Worm (Caenorhabditis elegans) whole organism, L4 larva: Measurements from ENCODE around the gene C02G6.3.
A peak's percentile ranks its signal among the peaks of the same experiment; 100 is the strongest.

Experiments used
- D1046.2 ChIP-seq: fragments of 200-800 bp; sonication (Bioruptor generic); IDR thresholded peaks from 2 replicates; pipeline ENCODE4 v1.3.6; 2022; ENCODE audit warnings: missing genetic modification characterization, missing compliant biosample characterization
- T20F7.1 ChIP-seq: fragments of 200-800 bp; sonication (Bioruptor generic); optimal IDR thresholded peaks from 2 replicates; lab custom pipeline; 2018; ENCODE audit warnings: mild to moderate bottlenecking, missing genetic modification characterization, missing compliant biosample characterization
- Y5F2A.4 ChIP-seq: fragments of 200-800 bp; sonication (Bioruptor generic); optimal IDR thresholded peaks from 2 replicates; lab custom pipeline; 2018; ENCODE audit warnings: mild to moderate bottlenecking, missing genetic modification characterization, missing compliant biosample characterization
- ZK546.5 ChIP-seq, 2 experiments: sonication (generic microtip); optimal IDR thresholded peaks; 2 replicates each; lab custom pipeline; 2017; ENCODE audit warnings: missing biosample characterization in 2 of 2, missing genetic modification characterization in 2 of 2
- aha-1 ChIP-seq: fragments of 150-350 bp; peaks from one replicate; lab custom pipeline; 2014; ENCODE audit warnings: missing biosample characterization, missing genetic modification characterization
- ama-1 ChIP-seq: fragments of 150-350 bp; optimal IDR thresholded peaks from 2 replicates; lab custom pipeline; 2014; ENCODE audit warnings: inconsistent platforms, mixed read lengths
- cey-2 ChIP-seq: sonication (generic microtip); optimal IDR thresholded peaks from 3 replicates; lab custom pipeline; 2017; ENCODE audit warnings: missing genetic modification characterization, mild to moderate bottlenecking, missing compliant biosample characterization, antibody characterized with exemption, borderline replicate concordance; ENCODE audit not compliant: insufficient read depth
- daf-16 ChIP-seq, 3 experiments: sonication (generic microtip); optimal IDR thresholded peaks; 2 replicates each; lab custom pipeline; 2016 to 2017; ENCODE audit warnings: missing genetic modification characterization in 3 of 3, missing genetic modification reagents in 3 of 3, mild to moderate bottlenecking in 2 of 3, missing compliant biosample characterization in 2 of 3, missing biosample characterization in 1 of 3, moderate library complexity in 1 of 3
- dve-1 ChIP-seq: sonication (generic microtip); optimal IDR thresholded peaks from 2 replicates; lab custom pipeline; 2017; ENCODE audit warnings: antibody characterized with exemption, mild to moderate bottlenecking, missing genetic modification characterization, missing compliant biosample characterization; ENCODE audit not compliant: insufficient read depth
- egl-27 ChIP-seq: sonication (generic microtip); optimal IDR thresholded peaks from 3 replicates; lab custom pipeline; 2017; ENCODE audit warnings: missing biosample characterization, missing genetic modification reagents, missing genetic modification characterization
- egl-43 ChIP-seq: fragments of 200-800 bp; sonication (Bioruptor generic); IDR thresholded peaks from 2 replicates; pipeline ENCODE4 v1.3.6; 2022; ENCODE audit warnings: missing genetic modification reagents, missing genetic modification characterization, missing compliant biosample characterization
- hlh-11 ChIP-seq: fragments of 200-800 bp; sonication (Bioruptor generic); optimal IDR thresholded peaks from 2 replicates; lab custom pipeline; 2018; ENCODE audit warnings: mild to moderate bottlenecking, missing genetic modification characterization, missing compliant biosample characterization
- hlh-30 ChIP-seq: sonication (generic microtip); optimal IDR thresholded peaks from 2 replicates; lab custom pipeline; 2017; ENCODE audit warnings: antibody characterized with exemption, mild to moderate bottlenecking, missing genetic modification characterization, missing compliant biosample characterization; ENCODE audit not compliant: insufficient read depth
- lin-1 ChIP-seq: fragments of 200-800 bp; sonication (Bioruptor generic); IDR thresholded peaks from 2 replicates; pipeline ENCODE4 v1.3.6; 2022; ENCODE audit warnings: missing genetic modification reagents, missing genetic modification characterization, missing compliant biosample characterization
- lin-15B ChIP-seq: fragments of 150-350 bp; sonication (generic microtip); optimal IDR thresholded peaks from 3 replicates; lab custom pipeline; 2014; ENCODE audit warnings: missing biosample characterization, missing genetic modification characterization
- lin-29 ChIP-seq: fragments of 200-800 bp; sonication (Bioruptor generic); IDR thresholded peaks from 2 replicates; pipeline ENCODE4 v1.3.6; 2022; ENCODE audit warnings: missing genetic modification reagents, missing genetic modification characterization, missing compliant biosample characterization
- madf-9 ChIP-seq: fragments of 200-800 bp; sonication (Bioruptor generic); conservative IDR thresholded peaks from 2 replicates; pipeline ENCODE4 v1.3.6; 2022; ENCODE audit warnings: missing genetic modification reagents, missing genetic modification characterization, missing compliant biosample characterization
- mdl-1 ChIP-seq, 2 experiments: fragments of 150-350 bp in 1 of 2; sonication (generic microtip) in 1 of 2; optimal IDR thresholded peaks; 2 replicates each; lab custom pipeline; 2014 to 2017; ENCODE audit warnings: missing biosample characterization in 2 of 2, missing genetic modification characterization in 2 of 2
- mdt-29 ChIP-seq: fragments of 200-800 bp; sonication (Bioruptor generic); IDR thresholded peaks from 2 replicates; pipeline ENCODE4 v1.3.6; 2022; ENCODE audit warnings: missing genetic modification reagents, missing genetic modification characterization, missing compliant biosample characterization
- mep-1 ChIP-seq: fragments of 150-350 bp; sonication (generic microtip); optimal IDR thresholded peaks from 3 replicates; lab custom pipeline; 2014; ENCODE audit warnings: missing biosample characterization, missing genetic modification characterization
- mes-2 ChIP-seq: sonication (generic microtip); optimal IDR thresholded peaks from 2 replicates; lab custom pipeline; 2016; ENCODE audit warnings: missing genotype, mild to moderate bottlenecking, missing genetic modification characterization, missing compliant biosample characterization; ENCODE audit not compliant: poor library complexity, severe bottlenecking
- mxl-2 ChIP-seq: fragments of 200-800 bp; sonication (Bioruptor generic); conservative IDR thresholded peaks from 2 replicates; pipeline ENCODE4 v1.3.6; 2022; ENCODE audit warnings: missing genetic modification reagents, missing genetic modification characterization, missing compliant biosample characterization
- nhr-102 ChIP-seq: sonication (generic microtip); optimal IDR thresholded peaks from 2 replicates; lab custom pipeline; 2016; ENCODE audit warnings: mild to moderate bottlenecking, missing genetic modification characterization, moderate library complexity, missing compliant biosample characterization
- nhr-11 ChIP-seq: fragments of 150-350 bp; optimal IDR thresholded peaks from 2 replicates; lab custom pipeline; 2014; ENCODE audit warnings: missing biosample characterization, missing genetic modification characterization
- nhr-28 ChIP-seq: fragments of 150-350 bp; optimal IDR thresholded peaks from 2 replicates; lab custom pipeline; 2014; ENCODE audit warnings: missing biosample characterization, missing genetic modification characterization
- nhr-42 ChIP-seq: fragments of 200-800 bp; sonication (Bioruptor generic); IDR thresholded peaks from 2 replicates; pipeline ENCODE4 v1.3.6; 2022; ENCODE audit warnings: missing genetic modification characterization, missing compliant biosample characterization
- nhr-48 ChIP-seq: sonication (generic microtip); optimal IDR thresholded peaks from 2 replicates; lab custom pipeline; 2016; ENCODE audit warnings: mild to moderate bottlenecking, missing genetic modification characterization, missing compliant biosample characterization
- nhr-6 ChIP-seq: fragments of 150-350 bp; optimal IDR thresholded peaks from 2 replicates; lab custom pipeline; 2014; ENCODE audit warnings: missing biosample characterization, missing genetic modification characterization
- nhr-76 ChIP-seq: fragments of 150-350 bp; optimal IDR thresholded peaks from 2 replicates; lab custom pipeline; 2014; ENCODE audit warnings: missing biosample characterization, missing genetic modification characterization
- pha-4 ChIP-seq, 2 experiments: fragments of 150-350 bp in 1 of 2; fragments of 200-800 bp in 1 of 2; sonication (Bioruptor generic) in 1 of 2; IDR thresholded peaks in 1 of 2; optimal IDR thresholded peaks in 1 of 2; 2 replicates each; pipeline versions ENCODE4 v1.3.6 to Lab custom; 2014 to 2022; ENCODE audit warnings: missing genetic modification characterization in 2 of 2, missing genetic modification reagents in 2 of 2, missing biosample characterization in 1 of 2, missing compliant biosample characterization in 1 of 2
- php-3 ChIP-seq: fragments of 200-800 bp; sonication (Bioruptor generic); IDR thresholded peaks from 2 replicates; pipeline ENCODE4 v1.3.6; 2022; ENCODE audit warnings: missing genetic modification reagents, missing genetic modification characterization, missing compliant biosample characterization
- saeg-2 ChIP-seq: fragments of 200-800 bp; sonication (Bioruptor generic); IDR thresholded peaks from 2 replicates; pipeline ENCODE4 v1.3.6; 2022; ENCODE audit warnings: missing genetic modification reagents, missing genetic modification characterization, missing compliant biosample characterization
- set-16 ChIP-seq: fragments of 200-800 bp; sonication (Bioruptor generic); IDR thresholded peaks from 2 replicates; pipeline ENCODE4 v1.3.6; 2022; ENCODE audit warnings: missing genetic modification reagents, missing genetic modification characterization, missing compliant biosample characterization
- skn-1 ChIP-seq: fragments of 150-350 bp; optimal IDR thresholded peaks from 2 replicates; lab custom pipeline; 2014; ENCODE audit warnings: missing biosample characterization, missing genetic modification characterization
- spr-1 ChIP-seq: sonication (generic microtip); optimal IDR thresholded peaks from 2 replicates; lab custom pipeline; 2016; ENCODE audit warnings: mild to moderate bottlenecking, missing genetic modification characterization, missing compliant biosample characterization
- spr-3 ChIP-seq: fragments of 200-800 bp; sonication (Bioruptor generic); optimal IDR thresholded peaks from 2 replicates; lab custom pipeline; 2018; ENCODE audit warnings: mild to moderate bottlenecking, missing genetic modification characterization, missing compliant biosample characterization
- tra-1 ChIP-seq: fragments of 200-800 bp; sonication (Bioruptor generic); IDR thresholded peaks from 2 replicates; pipeline ENCODE4 v1.3.6; 2022; ENCODE audit warnings: missing genetic modification reagents, missing genetic modification characterization, missing compliant biosample characterization
- unc-62 ChIP-seq, 3 experiments: fragments of 150-350 bp in 1 of 3; sonication (generic microtip); optimal IDR thresholded peaks in 2 of 3; peaks in 1 of 3; 1 replicate in 1 of 3; 2 replicates in 2 of 3; lab custom pipeline; 2014 to 2017; ENCODE audit warnings: missing biosample characterization in 3 of 3, missing genetic modification characterization in 3 of 3, missing genetic modification reagents in 3 of 3, missing genotype in 1 of 3
- vab-7 ChIP-seq: fragments of 200-800 bp; sonication (Bioruptor generic); IDR thresholded peaks from 2 replicates; pipeline ENCODE4 v1.3.6; 2022; ENCODE audit warnings: missing genetic modification reagents, missing genetic modification characterization, missing compliant biosample characterization
- zfp-2 ChIP-seq: sonication (generic microtip); optimal IDR thresholded peaks from 2 replicates; lab custom pipeline; 2016; ENCODE audit warnings: mild to moderate bottlenecking, missing genetic modification characterization, missing compliant biosample characterization
- zfp-3 ChIP-seq: fragments of 200-800 bp; sonication (Bioruptor generic); conservative IDR thresholded peaks from 2 replicates; pipeline ENCODE4 v1.3.6; 2022; ENCODE audit warnings: missing genetic modification reagents, missing genetic modification characterization, missing compliant biosample characterization
- ztf-11 ChIP-seq: fragments of 150-350 bp; optimal IDR thresholded peaks from 2 replicates; lab custom pipeline; 2014; ENCODE audit warnings: missing biosample characterization, missing genetic modification characterization

The C02G6.3 gene

DNA sequence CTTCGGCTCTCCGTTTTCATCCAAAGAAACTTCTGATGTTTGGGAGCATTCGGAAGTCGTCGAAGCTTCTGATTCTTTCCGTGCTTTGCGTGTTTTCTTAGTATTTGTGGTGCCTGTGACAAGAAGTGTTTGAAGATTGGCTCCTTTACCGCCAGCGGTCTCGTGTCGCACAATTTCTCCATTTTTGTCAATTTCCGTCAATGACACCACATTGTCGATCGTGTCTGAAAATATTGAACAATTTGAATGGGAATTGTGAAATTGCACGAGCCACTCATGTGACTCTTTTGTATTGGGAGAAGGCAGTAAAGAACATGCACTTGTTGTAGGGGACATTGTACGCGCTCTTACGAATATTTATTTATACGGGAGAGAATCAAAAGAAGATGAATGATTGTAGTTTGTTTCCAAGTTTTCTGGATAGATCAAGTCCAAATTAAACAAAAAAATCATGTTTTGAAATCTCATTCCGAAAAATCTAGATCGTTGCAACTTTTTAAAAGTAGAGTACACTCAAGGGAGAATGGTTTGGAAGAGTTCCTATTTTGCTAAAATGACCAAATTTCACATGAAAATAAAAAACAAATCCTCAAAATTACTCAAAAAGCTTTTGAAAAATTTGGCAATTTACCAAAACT is 37.5 kb upstream of the C02G6.3 start (continued):
- TF ChIP-seq egl-43 (GFP tag; lab: Robert Waterston, UW), result no peak
- TF ChIP-seq spr-1 (tag; lab: Kevin White, UChicago), result no peak
- no peak for TF ChIP-seq Y5F2A.4 (GFP tag; lab: Kevin White, UChicago)
- 0 out of 2 replicates have a peak, but pooled peaks have one; percentile 30 for TF ChIP-seq mxl-2 (GFP tag; lab: Robert Waterston, UW)

DNA sequence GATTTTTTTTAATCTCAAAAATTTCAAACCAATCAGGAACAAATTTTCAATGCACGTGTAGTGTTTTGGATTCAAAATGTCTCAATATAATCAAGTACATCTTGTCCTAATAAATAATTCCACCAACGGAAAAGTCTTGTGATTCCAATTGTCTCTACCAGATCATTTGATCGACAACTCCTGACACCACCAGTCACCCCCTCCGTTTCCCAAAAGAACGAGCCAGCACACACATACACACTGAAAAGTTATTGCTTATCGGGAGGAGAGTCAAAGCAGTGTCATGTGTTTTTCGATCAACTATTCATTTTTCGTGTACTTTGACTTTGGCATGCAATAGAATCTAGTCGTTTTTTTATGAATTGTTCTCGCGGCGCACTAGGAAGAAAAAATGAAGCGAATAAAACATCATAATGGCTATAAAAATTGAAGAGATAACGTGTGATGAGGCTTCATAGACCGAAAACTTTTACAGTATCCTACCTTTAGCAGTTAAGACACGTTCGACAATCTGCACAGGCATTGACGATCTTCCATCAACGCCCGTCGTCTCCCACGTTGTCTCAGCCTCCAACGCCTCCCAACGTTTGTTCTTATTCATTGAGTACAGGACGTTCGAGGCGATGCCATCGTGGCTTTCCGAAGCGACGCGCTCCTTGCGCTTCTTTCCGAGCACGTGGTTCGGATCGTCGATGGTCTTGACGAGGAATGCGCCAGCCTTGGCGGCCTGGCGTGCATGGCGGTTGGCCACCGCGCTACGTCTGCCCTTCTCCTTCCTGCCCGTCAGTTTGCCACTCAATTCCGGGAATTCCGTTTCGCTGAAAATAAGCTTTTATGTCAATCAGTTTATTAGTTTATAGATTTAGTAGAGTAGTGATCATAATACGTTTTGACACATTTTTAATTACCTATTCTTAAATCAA is 36.5 kb upstream of the C02G6.3 start:
- 0 out of 2 replicates have a peak, but pooled peaks have one; percentile 13 for TF ChIP-seq saeg-2 (GFP tag; lab: Robert Waterston, UW)
- TF ChIP-seq nhr-48 (tag; lab: Kevin White, UChicago), result peak; percentile 42
- peak; percentile 56 for TF ChIP-seq pha-4 (GFP tag; IDR thresholded peaks at IDR 0.05; lab: Robert Waterston, UW)
- TF ChIP-seq pha-4 (tag; optimal IDR thresholded peaks at IDR 0.05; lab: Kevin White, UChicago), result peak; percentile 62
- TF ChIP-seq dve-1, result peak; percentile 93
- no peak for TF ChIP-seq cey-2 (tag; lab: Kevin White, UChicago)
- no peak for TF ChIP-seq ztf-11 (tag; lab: Kevin White, UChicago)
- TF ChIP-seq aha-1 (tag; lab: Kevin White, UChicago), result peak; percentile 70
- TF ChIP-seq hlh-30 (tag; lab: Kevin White, UChicago), result peak; percentile 97
- no peak for TF ChIP-seq lin-15B
- TF ChIP-seq madf-9 (GFP tag; lab: Robert Waterston, UW), result 0 out of 2 replicates have a peak, but pooled peaks have one; percentile 15
- 0 out of 2 replicates have a peak, but pooled peaks have one; percentile 9 for TF ChIP-seq zfp-3 (GFP tag; lab: Robert Waterston, UW)
- TF ChIP-seq unc-62 (GFP tag; optimal IDR thresholded peaks at IDR 0.05 in 1 of 2; lab: Kevin White, UChicago), result peak in 1 of 2 experiments; percentile 95
- no peak for TF ChIP-seq unc-62 (tag; optimal IDR thresholded peaks at IDR 0.05; lab: Kevin White, UChicago)
- TF ChIP-seq nhr-42 (GFP tag; lab: Robert Waterston, UW), result 0 out of 2 replicates have a peak, but pooled peaks have one; percentile 30
- TF ChIP-seq hlh-11 (tag; lab: Kevin White, UChicago), result peak; percentile 89
- TF ChIP-seq mdl-1 (tag; optimal IDR thresholded peaks at IDR 0.05; lab: Kevin White, UChicago), result peak; percentile 34 to 74
- TF ChIP-seq mep-1, result peak; percentile 64
- no peak for TF ChIP-seq skn-1 (tag; lab: Kevin White, UChicago)
- TF ChIP-seq php-3 (GFP tag; lab: Robert Waterston, UW), result peak; percentile 68
- TF ChIP-seq vab-7 (GFP tag; lab: Robert Waterston, UW), result peak; percentile 21; the same call in 1 of the 2 replicates
- peak; percentile 16 for TF ChIP-seq ama-1 (lab: Kevin White, UChicago)
- peak; percentile 59; the same call in 1 of the 2 replicates for TF ChIP-seq egl-43 (GFP tag; lab: Robert Waterston, UW)
- peak; percentile 53; the same call in 1 of the 2 replicates for TF ChIP-seq lin-29 (GFP tag; lab: Robert Waterston, UW)
- TF ChIP-seq daf-16 (GFP tag; optimal IDR thresholded peaks at IDR 0.05; lab: Kevin White, UChicago), result no peak
- peak; percentile 72 for TF ChIP-seq daf-16 (tag; optimal IDR thresholded peaks at IDR 0.05; lab: Kevin White, UChicago)
- TF ChIP-seq egl-27, result no peak
- peak; percentile 39 for TF ChIP-seq nhr-102 (tag; lab: Kevin White, UChicago)
- no peak for TF ChIP-seq lin-1
- no peak for TF ChIP-seq spr-3 (GFP tag; lab: Kevin White, UChicago)
- no peak for TF ChIP-seq nhr-76 (tag; lab: Kevin White, UChicago)
- peak; percentile 95 for TF ChIP-seq set-16
- no peak for TF ChIP-seq ZK546.5 (tag; optimal IDR thresholded peaks at IDR 0.05; lab: Kevin White, UChicago)
- TF ChIP-seq tra-1 (GFP tag; lab: Robert Waterston, UW), result 0 out of 2 replicates have a peak, but pooled peaks have one; percentile 7
- peak; percentile 79 for TF ChIP-seq mdt-29 (GFP tag; lab: Robert Waterston, UW)
- peak; percentile 91 for TF ChIP-seq nhr-28
- peak; percentile 62 for TF ChIP-seq T20F7.1
- peak; percentile 78 for TF ChIP-seq nhr-11
- TF ChIP-seq nhr-6 (tag; lab: Kevin White, UChicago), result peak; percentile 5
- TF ChIP-seq D1046.2 (GFP tag; lab: Robert Waterston, UW), result 0 out of 2 replicates have a peak, but pooled peaks have one; percentile 55
- peak; percentile 11 for TF ChIP-seq mes-2 (tag; lab: Kevin White, UChicago)
- TF ChIP-seq zfp-2 (tag; lab: Kevin White, UChicago), result no peak
